Fruit fly (Drosophila melanogaster) whole organism, embryonic: ENCODE results near the gene CG3036.
A peak's percentile ranks its signal among the peaks of the same experiment; 100 is the strongest.

ENCODE experiments used
- Awh ChIP-seq: fragments of 200-800 bp; sonication (Bioruptor generic); IDR thresholded peaks from 2 replicates; pipeline ENCODE4, ENCODE4 v1.3.6; 2022; ENCODE audit warnings: missing biosample characterization, missing genetic modification characterization
- Blimp-1 ChIP-seq: fragments of 200-800 bp; sonication (Bioruptor generic); optimal IDR thresholded peaks from 3 replicates; lab custom pipeline; 2018; ENCODE audit warnings: missing biosample characterization, missing genetic modification characterization, mild to moderate bottlenecking, moderate library complexity, missing genetic modification reagents
- CG10543 ChIP-seq: fragments of 200-800 bp; sonication (Bioruptor generic); optimal IDR thresholded peaks from 3 replicates; lab custom pipeline; 2017; ENCODE audit warnings: missing biosample characterization, mild to moderate bottlenecking, missing genetic modification characterization, moderate library complexity
- CG11247 ChIP-seq: fragments of 200-800 bp; sonication (Bioruptor generic); IDR thresholded peaks from 2 replicates; pipeline ENCODE4 v1.3.6; 2022; ENCODE audit warnings: missing biosample characterization, missing genetic modification characterization
- CG11504 ChIP-seq: fragments of 200-800 bp; sonication (Bioruptor generic); optimal IDR thresholded peaks from 3 replicates; lab custom pipeline; 2019; ENCODE audit warnings: missing biosample characterization, mild to moderate bottlenecking, missing genetic modification characterization, moderate library complexity
- CG11695 ChIP-seq: fragments of 200-800 bp; sonication (Bioruptor generic); IDR thresholded peaks from 3 replicates; pipeline ENCODE4 v1.3.6; 2022; ENCODE audit warnings: missing biosample characterization, missing genetic modification characterization
- CG12769 ChIP-seq: fragments of 200-800 bp; sonication (Bioruptor generic); optimal IDR thresholded peaks from 2 replicates; lab custom pipeline; 2019; ENCODE audit warnings: missing biosample characterization, mild to moderate bottlenecking, missing genetic modification characterization, moderate library complexity
- CG13123 ChIP-seq: fragments of 200-800 bp; sonication (Bioruptor generic); optimal IDR thresholded peaks from 2 replicates; lab custom pipeline; 2016; ENCODE audit warnings: missing biosample characterization, missing genetic modification characterization
- CG13296 ChIP-seq: fragments of 200-800 bp; sonication (Bioruptor generic); optimal IDR thresholded peaks from 3 replicates; lab custom pipeline; 2018; ENCODE audit warnings: missing biosample characterization, mild to moderate bottlenecking, missing genetic modification characterization
- CG13424 ChIP-seq: fragments of 200-800 bp; sonication (Bioruptor generic); optimal IDR thresholded peaks from 2 replicates; lab custom pipeline; 2019; ENCODE audit warnings: missing biosample characterization, mild to moderate bottlenecking, missing genetic modification characterization, moderate library complexity
- CG15514 ChIP-seq: fragments of 200-800 bp; sonication (Bioruptor generic); optimal IDR thresholded peaks from 3 replicates; lab custom pipeline; 2017; ENCODE audit warnings: missing biosample characterization, missing genetic modification characterization, mild to moderate bottlenecking, moderate library complexity, missing genetic modification reagents
- CG17612 ChIP-seq: fragments of 200-800 bp; sonication (Bioruptor generic); IDR thresholded peaks from 2 replicates; pipeline ENCODE4 v1.3.6; 2022; ENCODE audit warnings: missing biosample characterization, missing genetic modification characterization
- CG3163 ChIP-seq: fragments of 200-800 bp; sonication (Bioruptor generic); optimal IDR thresholded peaks from 3 replicates; lab custom pipeline; 2016; ENCODE audit warnings: missing biosample characterization, missing genetic modification characterization
- CG33213 ChIP-seq: fragments of 200-800 bp; sonication (Bioruptor generic); optimal IDR thresholded peaks from 3 replicates; lab custom pipeline; 2016; ENCODE audit warnings: missing biosample characterization, missing genetic modification characterization
- CG34224 ChIP-seq: fragments of 200-800 bp; sonication (Bioruptor generic); IDR thresholded peaks from 3 replicates; pipeline ENCODE4 v1.3.6; 2022; ENCODE audit warnings: missing biosample characterization, missing genetic modification characterization; ENCODE audit not compliant: partially characterized antibody
- CG4617 ChIP-seq: fragments of 200-800 bp; sonication (Bioruptor generic); optimal IDR thresholded peaks from 3 replicates; lab custom pipeline; 2016; ENCODE audit warnings: missing biosample characterization, missing genetic modification characterization, borderline replicate concordance
- CG4730 ChIP-seq: fragments of 200-800 bp; sonication (Bioruptor generic); IDR thresholded peaks from 2 replicates; pipeline ENCODE4 v1.3.6; 2022; ENCODE audit warnings: missing biosample characterization, missing genetic modification characterization
- CG6683 ChIP-seq: fragments of 200-800 bp; sonication (Bioruptor generic); optimal IDR thresholded peaks from 2 replicates; lab custom pipeline; 2017; ENCODE audit warnings: missing biosample characterization, mild to moderate bottlenecking, missing genetic modification characterization, missing genetic modification reagents
- CG7372 ChIP-seq: fragments of 200-800 bp; sonication (Bioruptor generic); IDR thresholded peaks from 2 replicates; pipeline ENCODE4 v1.3.6; 2022; ENCODE audit warnings: missing biosample characterization, missing genetic modification characterization
- CG8765 ChIP-seq: fragments of 200-800 bp; sonication (Bioruptor generic); IDR thresholded peaks from 2 replicates; pipeline ENCODE4 v1.3.6; 2022; ENCODE audit warnings: missing biosample characterization, missing genetic modification characterization
- CG9817 ChIP-seq: fragments of 200-800 bp; sonication (Bioruptor generic); optimal IDR thresholded peaks from 2 replicates; lab custom pipeline; 2018; ENCODE audit warnings: missing biosample characterization, mild to moderate bottlenecking, missing genetic modification characterization, moderate library complexity
- CTCF ChIP-seq: fragments of 200-800 bp; sonication (Bioruptor generic); optimal IDR thresholded peaks from 2 replicates; lab custom pipeline; 2017; ENCODE audit warnings: missing biosample characterization, mild to moderate bottlenecking, missing genetic modification characterization, moderate library complexity
- Chrac-16 ChIP-seq: fragments of 200-800 bp; sonication (Bioruptor generic); optimal IDR thresholded peaks from 3 replicates; lab custom pipeline; 2016; ENCODE audit warnings: missing biosample characterization, missing genetic modification characterization
- D19A ChIP-seq: fragments of 200-800 bp; optimal IDR thresholded peaks from 3 replicates; lab custom pipeline; 2019; ENCODE audit warnings: missing biosample characterization, mild to moderate bottlenecking, missing genetic modification characterization, moderate library complexity
- Doc2 ChIP-seq: fragments of 200-800 bp; sonication (Bioruptor generic); IDR thresholded peaks from 2 replicates; pipeline ENCODE4 v1.3.6; 2022; ENCODE audit warnings: missing biosample characterization, missing genetic modification characterization
- Dref ChIP-seq: fragments of 200-800 bp; sonication (Bioruptor generic); IDR thresholded peaks from 2 replicates; pipeline ENCODE4 v1.3.6; 2022; ENCODE audit warnings: missing biosample characterization, missing genetic modification characterization
- Fer1 ChIP-seq: fragments of 200-800 bp; sonication (Bioruptor generic); optimal IDR thresholded peaks from 2 replicates; lab custom pipeline; 2017; ENCODE audit warnings: missing biosample characterization, mild to moderate bottlenecking, missing genetic modification characterization
- HHEX ChIP-seq: fragments of 200-800 bp; sonication (Bioruptor generic); optimal IDR thresholded peaks from 3 replicates; lab custom pipeline; 2017; ENCODE audit warnings: missing biosample characterization, mild to moderate bottlenecking, missing genetic modification characterization, missing genetic modification reagents
- MBD-R2 ChIP-seq: fragments of 200-800 bp; sonication (Bioruptor generic); IDR thresholded peaks from 2 replicates; pipeline ENCODE4 v1.3.6; 2022; ENCODE audit warnings: missing biosample characterization, missing genetic modification characterization
- Oli ChIP-seq: fragments of 200-800 bp; sonication (Bioruptor generic); optimal IDR thresholded peaks from 2 replicates; lab custom pipeline; 2018; ENCODE audit warnings: missing biosample characterization, mild to moderate bottlenecking, missing genetic modification characterization, moderate library complexity
- Ptx1 ChIP-seq: fragments of 200-800 bp; sonication (Bioruptor generic); IDR thresholded peaks from 2 replicates; pipeline ENCODE4 v1.3.6; 2022; ENCODE audit warnings: missing biosample characterization, missing genetic modification characterization
- Sox102F ChIP-seq: fragments of 200-800 bp; sonication (Bioruptor generic); optimal IDR thresholded peaks from 2 replicates; lab custom pipeline; 2018; ENCODE audit warnings: missing biosample characterization, mild to moderate bottlenecking, missing genetic modification characterization, moderate library complexity
- Tbp ChIP-seq: fragments of >200 bp; optimal IDR thresholded peaks from 2 replicates; lab custom pipeline; 2018; ENCODE audit warnings: missing biosample characterization, missing genetic modification characterization
- bigmax ChIP-seq: fragments of 200-800 bp; sonication (Bioruptor generic); optimal IDR thresholded peaks from 2 replicates; lab custom pipeline; 2018; ENCODE audit warnings: missing biosample characterization, mild to moderate bottlenecking, missing genetic modification characterization
- bowl ChIP-seq: fragments of 200-800 bp; sonication (Bioruptor generic); IDR thresholded peaks from 2 replicates; pipeline ENCODE4 v1.3.6; 2022; ENCODE audit warnings: missing biosample characterization, missing genetic modification characterization
- cas ChIP-seq: fragments of 200-800 bp; sonication (Bioruptor generic); IDR thresholded peaks from 2 replicates; pipeline ENCODE4 v1.3.6; 2022; ENCODE audit warnings: missing biosample characterization, missing genetic modification characterization
- caup ChIP-seq: fragments of 200-800 bp; sonication (Bioruptor generic); optimal IDR thresholded peaks from 3 replicates; lab custom pipeline; 2017; ENCODE audit warnings: missing biosample characterization, mild to moderate bottlenecking, missing genetic modification characterization, moderate library complexity; ENCODE audit not compliant: severe bottlenecking
- cwo ChIP-seq: fragments of 200-800 bp; sonication (Bioruptor generic); optimal IDR thresholded peaks from 3 replicates; lab custom pipeline; 2017; ENCODE audit warnings: missing biosample characterization, missing genetic modification characterization, mild to moderate bottlenecking, moderate library complexity, missing genetic modification reagents
- esg ChIP-seq: fragments of 200-800 bp; sonication (Bioruptor generic); conservative IDR thresholded peaks from 2 replicates; pipeline ENCODE4 v1.3.6; 2022; ENCODE audit warnings: missing biosample characterization, missing genetic modification characterization
- gcm ChIP-seq: fragments of 200-800 bp; sonication (Bioruptor generic); optimal IDR thresholded peaks from 2 replicates; lab custom pipeline; 2019; ENCODE audit warnings: missing biosample characterization, mild to moderate bottlenecking, missing genetic modification characterization, moderate library complexity
- gt ChIP-seq: fragments of 200-800 bp; sonication (Bioruptor generic); IDR thresholded peaks from 2 replicates; pipeline ENCODE4 v1.3.6; 2022; ENCODE audit warnings: missing biosample characterization, missing genetic modification characterization
- ind ChIP-seq: fragments of 200-800 bp; sonication (Bioruptor generic); optimal IDR thresholded peaks from 3 replicates; lab custom pipeline; 2016; ENCODE audit warnings: missing biosample characterization, missing genetic modification characterization
- lov ChIP-seq, 2 experiments: fragments of 200-800 bp in 1 of 2; fragments of >200 bp in 1 of 2; sonication (Bioruptor generic) in 1 of 2; IDR thresholded peaks in 1 of 2; optimal IDR thresholded peaks in 1 of 2; 2 replicates in 1 of 2; 3 replicates in 1 of 2; pipeline versions ENCODE4 v1.3.6 to Lab custom; 2017 to 2022; ENCODE audit warnings: missing biosample characterization in 1 of 2, missing genetic modification characterization in 1 of 2
- maf-S ChIP-seq: fragments of 200-800 bp; sonication (Bioruptor generic); optimal IDR thresholded peaks from 2 replicates; lab custom pipeline; 2016; ENCODE audit warnings: missing biosample characterization, missing genetic modification characterization
- nerfin-2 ChIP-seq: fragments of 200-800 bp; sonication (Bioruptor generic); IDR thresholded peaks from 2 replicates; pipeline ENCODE4 v1.3.6; 2022; ENCODE audit warnings: missing biosample characterization, missing genetic modification characterization; ENCODE audit not compliant: partially characterized antibody
- p53 ChIP-seq: fragments of 200-800 bp; sonication (Bioruptor generic); optimal IDR thresholded peaks from 2 replicates; lab custom pipeline; 2016; ENCODE audit warnings: missing biosample characterization, missing genetic modification characterization
- sd ChIP-seq: fragments of 200-800 bp; sonication (Bioruptor generic); optimal IDR thresholded peaks from 3 replicates; lab custom pipeline; 2018; ENCODE audit warnings: missing biosample characterization, mild to moderate bottlenecking, missing genetic modification characterization, moderate library complexity
- sens ChIP-seq: fragments of 200-800 bp; sonication (Bioruptor generic); peaks from one replicate; lab custom pipeline; 2016; ENCODE audit warnings: missing biosample characterization, missing genetic modification characterization
- sr ChIP-seq: fragments of 200-800 bp; sonication (Bioruptor generic); IDR thresholded peaks from 3 replicates; pipeline ENCODE4 v1.3.6; 2022; ENCODE audit warnings: missing biosample characterization, missing genetic modification characterization
- wek ChIP-seq: fragments of 200-800 bp; sonication (Bioruptor generic); optimal IDR thresholded peaks from 3 replicates; lab custom pipeline; 2018; ENCODE audit warnings: missing biosample characterization, mild to moderate bottlenecking, missing genetic modification characterization, moderate library complexity
- z ChIP-seq: fragments of 200-800 bp; sonication (Bioruptor generic); IDR thresholded peaks from 3 replicates; pipeline ENCODE4 v1.3.6; 2022; ENCODE audit warnings: missing biosample characterization, missing genetic modification characterization
- zf30C ChIP-seq: fragments of 200-800 bp; sonication (Bioruptor generic); optimal IDR thresholded peaks from 3 replicates; lab custom pipeline; 2018; ENCODE audit warnings: missing biosample characterization, mild to moderate bottlenecking, missing genetic modification characterization

CG3036 gene

dm6 chr2L:4898165-4898564 lies 6.3 kb downstream of the CG3036 start:
- TF ChIP-seq lov (optimal IDR thresholded peaks at IDR 0.05; lab: Kevin White, UChicago): no peak
- no peak for TF ChIP-seq lov (GFP tag; IDR thresholded peaks at IDR 0.05; lab: Robert Waterston, UW)
- TF ChIP-seq CG13123 (GFP tag; lab: Kevin White, UChicago): no peak
- no peak for TF ChIP-seq p53
- TF ChIP-seq CG11247 (GFP tag; lab: Robert Waterston, UW): no peak
- TF ChIP-seq HHEX: no peak
- no peak for TF ChIP-seq CG13296
- no peak for TF ChIP-seq Oli (tag; lab: Kevin White, UChicago)
- TF ChIP-seq CG8765: no peak
- TF ChIP-seq Ptx1 (GFP tag; lab: Robert Waterston, UW): no peak
- TF ChIP-seq Awh: no peak
- TF ChIP-seq CG3163 (GFP tag; lab: Kevin White, UChicago): no peak
- no peak for TF ChIP-seq CG15514 (GFP tag; lab: Kevin White, UChicago)
- TF ChIP-seq sens: peak; percentile 24
- TF ChIP-seq CG17612: no peak
- TF ChIP-seq z (GFP tag; lab: Robert Waterston, UW): no peak
- TF ChIP-seq CTCF (GFP tag; lab: Kevin White, UChicago): no peak
- no peak for TF ChIP-seq CG33213 (GFP tag; lab: Kevin White, UChicago)
- no peak for TF ChIP-seq gt (GFP tag; lab: Robert Waterston, UW)
- no peak for TF ChIP-seq CG11504 (tag; lab: Kevin White, UChicago)
- TF ChIP-seq CG4730 (GFP tag; lab: Robert Waterston, UW): no peak
- peak; percentile 61 for TF ChIP-seq CG12769 (tag; lab: Kevin White, UChicago)
- no peak for TF ChIP-seq esg (GFP tag; lab: Robert Waterston, UW)
- TF ChIP-seq caup (GFP tag; lab: Kevin White, UChicago): no peak
- TF ChIP-seq Blimp-1 (GFP tag; lab: Kevin White, UChicago): peak; percentile 30
- no peak for TF ChIP-seq wek (GFP tag; lab: Kevin White, UChicago)
- TF ChIP-seq cwo (GFP tag; lab: Kevin White, UChicago): peak; percentile 44
- TF ChIP-seq Sox102F (GFP tag; lab: Kevin White, UChicago): no peak
- no peak for TF ChIP-seq bowl (GFP tag; lab: Robert Waterston, UW)
- TF ChIP-seq maf-S (GFP tag; lab: Kevin White, UChicago): no peak
- no peak for TF ChIP-seq Chrac-16 (GFP tag; lab: Kevin White, UChicago)
- no peak for TF ChIP-seq D19A (tag; lab: Kevin White, UChicago)
- TF ChIP-seq ind: no peak
- TF ChIP-seq CG11695 (GFP tag; lab: Robert Waterston, UW): no peak
- TF ChIP-seq sr: peak; percentile 82
- TF ChIP-seq Fer1 (GFP tag; lab: Kevin White, UChicago): no peak
- TF ChIP-seq cas: no peak
- peak; percentile 79 for TF ChIP-seq sd (tag; lab: Kevin White, UChicago)
- no peak for TF ChIP-seq bigmax (GFP tag; lab: Kevin White, UChicago)
- no peak for TF ChIP-seq zf30C (GFP tag; lab: Kevin White, UChicago)
- no peak for TF ChIP-seq CG4617 (GFP tag; lab: Kevin White, UChicago)
- TF ChIP-seq CG34224: no peak
- TF ChIP-seq CG9817 (tag; lab: Kevin White, UChicago): no peak
- no peak for TF ChIP-seq Tbp
- TF ChIP-seq CG13424 (tag; lab: Kevin White, UChicago): no peak
- TF ChIP-seq Dref (GFP tag; lab: Robert Waterston, UW): no peak
- TF ChIP-seq CG10543 (GFP tag; lab: Kevin White, UChicago): peak; percentile 24
- peak; percentile 49 for TF ChIP-seq gcm (GFP tag; lab: Kevin White, UChicago)
- TF ChIP-seq CG6683: no peak
- TF ChIP-seq Doc2 (GFP tag; lab: Robert Waterston, UW): no peak
- TF ChIP-seq MBD-R2 (GFP tag; lab: Robert Waterston, UW): no peak
- TF ChIP-seq nerfin-2: no peak
- TF ChIP-seq CG7372: peak; percentile 39; the same call in 1 of the 2 replicates
